Fruit fly (Drosophila melanogaster) whole organism, embryonic: ENCODE measurements around the gene Nse1.
A peak's percentile ranks its signal among the peaks of the same experiment; 100 is the strongest.

Experiments used
- B-H1 ChIP-seq: fragments of 200-800 bp; sonication (Bioruptor generic); IDR thresholded peaks from 3 replicates; pipeline ENCODE4 v1.3.6; 2022; ENCODE audit warnings: missing biosample characterization, missing genetic modification characterization
- B-H2 ChIP-seq: fragments of 200-800 bp; sonication (Bioruptor generic); optimal IDR thresholded peaks from 2 replicates; lab custom pipeline; 2018; ENCODE audit warnings: missing biosample characterization, mild to moderate bottlenecking, missing genetic modification characterization
- Bgb ChIP-seq: fragments of 200-800 bp; sonication (Bioruptor generic); IDR thresholded peaks from 2 replicates; pipeline ENCODE4 v1.3.6; 2022; ENCODE audit warnings: missing biosample characterization, missing genetic modification characterization; ENCODE audit not compliant: partially characterized antibody
- CG10462 ChIP-seq: fragments of 200-800 bp; sonication (Bioruptor generic); optimal IDR thresholded peaks from 2 replicates; lab custom pipeline; 2016; ENCODE audit warnings: missing biosample characterization, missing genetic modification characterization
- CG11560 ChIP-seq: fragments of 200-800 bp; sonication (Bioruptor generic); IDR thresholded peaks from 3 replicates; pipeline ENCODE4 v1.3.6; 2022; ENCODE audit warnings: missing biosample characterization, missing genetic modification characterization
- CG12219 ChIP-seq: fragments of 200-800 bp; sonication (Bioruptor generic); optimal IDR thresholded peaks from 3 replicates; lab custom pipeline; 2018; ENCODE audit warnings: missing biosample characterization, mild to moderate bottlenecking, missing genetic modification characterization
- CG13123 ChIP-seq: fragments of 200-800 bp; sonication (Bioruptor generic); optimal IDR thresholded peaks from 2 replicates; lab custom pipeline; 2016; ENCODE audit warnings: missing biosample characterization, missing genetic modification characterization
- CG15514 ChIP-seq: fragments of 200-800 bp; sonication (Bioruptor generic); optimal IDR thresholded peaks from 3 replicates; lab custom pipeline; 2017; ENCODE audit warnings: missing biosample characterization, missing genetic modification characterization, mild to moderate bottlenecking, moderate library complexity, missing genetic modification reagents
- CG17186 ChIP-seq: fragments of 200-800 bp; sonication (Bioruptor generic); optimal IDR thresholded peaks from 3 replicates; lab custom pipeline; 2017; ENCODE audit warnings: missing biosample characterization, missing genetic modification reagents, missing genetic modification characterization
- CG18262 ChIP-seq: fragments of 200-800 bp; optimal IDR thresholded peaks from 3 replicates; lab custom pipeline; 2019; ENCODE audit warnings: missing biosample characterization, mild to moderate bottlenecking, missing genetic modification characterization, moderate library complexity
- CG3847 ChIP-seq: fragments of 200-800 bp; sonication (Bioruptor generic); IDR thresholded peaks from 2 replicates; pipeline ENCODE4 v1.3.6; 2022; ENCODE audit warnings: missing biosample characterization, missing genetic modification characterization
- CG4360 ChIP-seq: fragments of 200-800 bp; sonication (Bioruptor generic); IDR thresholded peaks from 2 replicates; pipeline ENCODE4 v1.3.6; 2022; ENCODE audit warnings: missing biosample characterization, missing genetic modification characterization
- CG5953 ChIP-seq: fragments of 200-800 bp; sonication (Bioruptor generic); IDR thresholded peaks from 2 replicates; pipeline ENCODE4 v1.3.6; 2022; ENCODE audit warnings: missing biosample characterization, missing genetic modification characterization
- CG7357 ChIP-seq: fragments of 200-800 bp; sonication (Bioruptor generic); IDR thresholded peaks from 3 replicates; pipeline ENCODE4 v1.3.6; 2022; ENCODE audit warnings: missing biosample characterization, missing genetic modification characterization
- CG8388 ChIP-seq: fragments of 200-800 bp; sonication (Bioruptor generic); optimal IDR thresholded peaks from 2 replicates; lab custom pipeline; 2019; ENCODE audit warnings: missing biosample characterization, mild to moderate bottlenecking, missing genetic modification characterization, moderate library complexity
- D19A ChIP-seq: fragments of 200-800 bp; optimal IDR thresholded peaks from 3 replicates; lab custom pipeline; 2019; ENCODE audit warnings: missing biosample characterization, mild to moderate bottlenecking, missing genetic modification characterization, moderate library complexity
- Deaf1 ChIP-seq: fragments of 200-800 bp; optimal IDR thresholded peaks from 3 replicates; lab custom pipeline; 2019; ENCODE audit warnings: missing biosample characterization, mild to moderate bottlenecking, missing genetic modification characterization, moderate library complexity
- Doc3 ChIP-seq: fragments of 200-800 bp; sonication (Bioruptor generic); IDR thresholded peaks from 3 replicates; pipeline ENCODE4 v1.3.6; 2022; ENCODE audit warnings: missing biosample characterization, missing genetic modification characterization; ENCODE audit not compliant: partially characterized antibody
- Dp ChIP-seq: fragments of 200-800 bp; sonication (Bioruptor generic); optimal IDR thresholded peaks from 2 replicates; lab custom pipeline; 2018; ENCODE audit warnings: missing biosample characterization, mild to moderate bottlenecking, missing genetic modification characterization, moderate library complexity
- Fer1 ChIP-seq: fragments of 200-800 bp; sonication (Bioruptor generic); optimal IDR thresholded peaks from 2 replicates; lab custom pipeline; 2017; ENCODE audit warnings: missing biosample characterization, mild to moderate bottlenecking, missing genetic modification characterization
- Gsc ChIP-seq: fragments of 200-800 bp; sonication (Bioruptor generic); IDR thresholded peaks from 2 replicates; pipeline ENCODE4 v1.3.6; 2022; ENCODE audit warnings: missing biosample characterization, missing genetic modification characterization
- Hey ChIP-seq: fragments of 200-800 bp; sonication (Bioruptor generic); optimal IDR thresholded peaks from 3 replicates; lab custom pipeline; 2018; ENCODE audit warnings: missing biosample characterization, mild to moderate bottlenecking, missing genetic modification characterization
- Hr3 ChIP-seq: fragments of 200-800 bp; sonication (Bioruptor generic); optimal IDR thresholded peaks from 3 replicates; lab custom pipeline; 2016; ENCODE audit warnings: missing biosample characterization, missing genetic modification characterization
- Jarid2 ChIP-seq: fragments of 200-800 bp; sonication (Bioruptor generic); optimal IDR thresholded peaks from 3 replicates; lab custom pipeline; 2017; ENCODE audit warnings: mild to moderate bottlenecking, missing biosample characterization, missing genetic modification reagents, missing genetic modification characterization
- Kr ChIP-seq: fragments of 200-800 bp; sonication (Bioruptor generic); optimal IDR thresholded peaks from 2 replicates; lab custom pipeline; 2017; ENCODE audit warnings: missing biosample characterization, mild to moderate bottlenecking, missing genetic modification characterization
- Lim3 ChIP-seq: fragments of 200-800 bp; sonication (Bioruptor generic); IDR thresholded peaks from 2 replicates; pipeline ENCODE4 v1.3.6; 2022; ENCODE audit warnings: missing biosample characterization, missing genetic modification characterization
- MBD-R2 ChIP-seq: fragments of 200-800 bp; sonication (Bioruptor generic); IDR thresholded peaks from 2 replicates; pipeline ENCODE4 v1.3.6; 2022; ENCODE audit warnings: missing biosample characterization, missing genetic modification characterization
- MTF-1 ChIP-seq: fragments of 200-800 bp; sonication (Bioruptor generic); optimal IDR thresholded peaks from 2 replicates; lab custom pipeline; 2018; ENCODE audit warnings: missing biosample characterization, mild to moderate bottlenecking, missing genetic modification characterization, borderline replicate concordance
- Mes4 ChIP-seq: fragments of 200-800 bp; sonication (Bioruptor generic); optimal IDR thresholded peaks from 2 replicates; lab custom pipeline; 2016; ENCODE audit warnings: missing biosample characterization, missing genetic modification characterization
- NC2β ChIP-seq: fragments of 200-800 bp; sonication (Bioruptor generic); optimal IDR thresholded peaks from 2 replicates; lab custom pipeline; 2016; ENCODE audit warnings: missing biosample characterization, missing genetic modification characterization
- NK7.1 ChIP-seq: fragments of 200-800 bp; sonication (Bioruptor generic); optimal IDR thresholded peaks from 3 replicates; lab custom pipeline; 2016; ENCODE audit warnings: missing biosample characterization, missing genetic modification characterization
- Xbp1 ChIP-seq: fragments of 200-800 bp; sonication (Bioruptor generic); optimal IDR thresholded peaks from 3 replicates; lab custom pipeline; 2016; ENCODE audit warnings: missing biosample characterization, mild to moderate bottlenecking, missing genetic modification characterization
- YL-1 ChIP-seq: fragments of 200-800 bp; sonication (Bioruptor generic); optimal IDR thresholded peaks from 3 replicates; lab custom pipeline; 2017; ENCODE audit warnings: missing biosample characterization, mild to moderate bottlenecking, missing genetic modification characterization
- bsh ChIP-seq, 2 experiments: fragments of 200-800 bp; sonication (Bioruptor generic); optimal IDR thresholded peaks; 2 replicates each; lab custom pipeline; 2017 to 2018; ENCODE audit warnings: mild to moderate bottlenecking in 2 of 2, missing biosample characterization in 2 of 2, missing genetic modification characterization in 2 of 2, moderate library complexity in 1 of 2
- cg ChIP-seq: fragments of 200-800 bp; sonication (Bioruptor generic); optimal IDR thresholded peaks from 3 replicates; lab custom pipeline; 2019; ENCODE audit warnings: missing biosample characterization, mild to moderate bottlenecking, missing genetic modification characterization, moderate library complexity
- crp ChIP-seq, 2 experiments: fragments of 200-800 bp; sonication (Bioruptor generic); optimal IDR thresholded peaks; 2 replicates in 1 of 2; 3 replicates in 1 of 2; lab custom pipeline; 2017; ENCODE audit warnings: missing biosample characterization in 2 of 2, missing genetic modification characterization in 2 of 2, mild to moderate bottlenecking in 1 of 2, moderate library complexity in 1 of 2
- ftz-f1 ChIP-seq: fragments of 200-800 bp; sonication (Bioruptor generic); optimal IDR thresholded peaks from 2 replicates; lab custom pipeline; 2016; ENCODE audit warnings: missing biosample characterization, missing genetic modification characterization
- ind ChIP-seq: fragments of 200-800 bp; sonication (Bioruptor generic); optimal IDR thresholded peaks from 3 replicates; lab custom pipeline; 2016; ENCODE audit warnings: missing biosample characterization, missing genetic modification characterization
- lmd ChIP-seq: fragments of 200-800 bp; sonication (Bioruptor generic); IDR thresholded peaks from 2 replicates; pipeline ENCODE4 v1.3.6; 2022; ENCODE audit warnings: missing biosample characterization, missing genetic modification characterization
- lola ChIP-seq, 3 experiments: fragments of >200 bp in 2 of 3; fragments of 200-800 bp in 1 of 3; sonication (Bioruptor generic) in 1 of 3; optimal IDR thresholded peaks; 2 replicates each; lab custom pipeline; 2017 to 2019; ENCODE audit warnings: missing biosample characterization in 3 of 3, missing genetic modification characterization in 3 of 3, mild to moderate bottlenecking in 1 of 3, moderate library complexity in 1 of 3
- maf-S ChIP-seq: fragments of 200-800 bp; sonication (Bioruptor generic); optimal IDR thresholded peaks from 2 replicates; lab custom pipeline; 2016; ENCODE audit warnings: missing biosample characterization, missing genetic modification characterization
- nerfin-2 ChIP-seq: fragments of 200-800 bp; sonication (Bioruptor generic); IDR thresholded peaks from 2 replicates; pipeline ENCODE4 v1.3.6; 2022; ENCODE audit warnings: missing biosample characterization, missing genetic modification characterization; ENCODE audit not compliant: partially characterized antibody
- org-1 ChIP-seq: fragments of 200-800 bp; sonication (Bioruptor generic); optimal IDR thresholded peaks from 2 replicates; lab custom pipeline; 2017; ENCODE audit warnings: missing biosample characterization, missing genetic modification characterization
- pzg ChIP-seq: fragments of 200-800 bp; sonication (Bioruptor generic); optimal IDR thresholded peaks from 3 replicates; lab custom pipeline; 2018; ENCODE audit warnings: missing biosample characterization, mild to moderate bottlenecking, missing genetic modification characterization, moderate library complexity
- row ChIP-seq: fragments of 200-800 bp; sonication (Bioruptor generic); IDR thresholded peaks from 3 replicates; pipeline ENCODE4 v1.3.6; 2022; ENCODE audit warnings: missing biosample characterization, missing genetic modification characterization
- sc ChIP-seq, 3 experiments: fragments of >200 bp in 2 of 3; fragments of 200-800 bp in 1 of 3; sonication (Bioruptor generic) in 1 of 3; optimal IDR thresholded peaks; 2 replicates in 2 of 3; 3 replicates in 1 of 3; lab custom pipeline; 2017; ENCODE audit warnings: mild to moderate bottlenecking in 1 of 3, missing biosample characterization in 1 of 3, missing genetic modification characterization in 1 of 3, missing genetic modification reagents in 1 of 3
- ssp ChIP-seq: fragments of 200-800 bp; sonication (Bioruptor generic); IDR thresholded peaks from 2 replicates; pipeline ENCODE4 v1.3.6; 2022; ENCODE audit warnings: missing biosample characterization, missing genetic modification characterization
- tll ChIP-seq, 2 experiments: fragments of 200-800 bp in 1 of 2; fragments of >200 bp in 1 of 2; sonication (Bioruptor generic) in 1 of 2; optimal IDR thresholded peaks; 2 replicates each; lab custom pipeline; 2017 to 2019; ENCODE audit warnings: missing biosample characterization in 2 of 2, missing genetic modification characterization in 2 of 2, mild to moderate bottlenecking in 1 of 2, moderate library complexity in 1 of 2
- unpg ChIP-seq: fragments of 200-800 bp; sonication (Bioruptor generic); optimal IDR thresholded peaks from 3 replicates; lab custom pipeline; 2018; ENCODE audit warnings: missing biosample characterization, mild to moderate bottlenecking, missing genetic modification characterization, moderate library complexity
- yki ChIP-seq: fragments of >200 bp; optimal IDR thresholded peaks from 3 replicates; lab custom pipeline; 2018

Nse1 gene

dm6 chr2L:6677453-6677852, at the start of gene Nse1 (continued):
- no peak for TF ChIP-seq ftz-f1 (GFP tag; lab: Kevin White, UChicago)
- no peak for TF ChIP-seq NC2β (GFP tag; lab: Kevin White, UChicago)
- no peak for TF ChIP-seq lola (GFP tag; optimal IDR thresholded peaks at IDR 0.05; lab: Kevin White, UChicago)
- TF ChIP-seq Bgb (GFP tag; lab: Robert Waterston, UW): peak; percentile 83
- no peak for TF ChIP-seq CG11560 (tag; lab: Robert Waterston, UW)
- TF ChIP-seq nerfin-2 (GFP tag; lab: Robert Waterston, UW): 0 out of 2 replicates have a peak, but pooled peaks have one; percentile 36
- peak; percentile 59 for TF ChIP-seq row (GFP tag; lab: Robert Waterston, UW)
- no peak for TF ChIP-seq CG12219
- no peak for TF ChIP-seq Hr3
- no peak for TF ChIP-seq Kr (GFP tag; lab: Kevin White, UChicago)
- TF ChIP-seq CG7357 (GFP tag; lab: Robert Waterston, UW): no peak
- no peak for TF ChIP-seq Gsc (GFP tag; lab: Robert Waterston, UW)
- no peak for TF ChIP-seq D19A
- no peak for TF ChIP-seq tll (GFP tag; optimal IDR thresholded peaks at IDR 0.05; lab: Kevin White, UChicago)
- peak; percentile 82 for TF ChIP-seq pzg
- no peak for TF ChIP-seq B-H2 (GFP tag; lab: Kevin White, UChicago)
- peak; percentile 61 for TF ChIP-seq Doc3 (GFP tag; lab: Robert Waterston, UW)
- no peak for TF ChIP-seq CG4360 (GFP tag; lab: Robert Waterston, UW)
- TF ChIP-seq cg (GFP tag; lab: Kevin White, UChicago): no peak
- TF ChIP-seq ssp (GFP tag; lab: Robert Waterston, UW): no peak
- no peak for TF ChIP-seq org-1 (GFP tag; lab: Kevin White, UChicago)
- no peak for TF ChIP-seq CG10462
- TF ChIP-seq CG13123 (GFP tag; lab: Kevin White, UChicago): no peak
- no peak for TF ChIP-seq B-H1 (GFP tag; lab: Robert Waterston, UW)
- TF ChIP-seq Xbp1 (GFP tag; lab: Kevin White, UChicago): no peak
- no peak for TF ChIP-seq sc (optimal IDR thresholded peaks at IDR 0.05; lab: Kevin White, UChicago)
- no peak for TF ChIP-seq sc (GFP tag; optimal IDR thresholded peaks at IDR 0.05; lab: Kevin White, UChicago)
- TF ChIP-seq CG3847 (GFP tag; lab: Robert Waterston, UW): peak; percentile 92
- no peak for TF ChIP-seq CG18262 (tag; lab: Kevin White, UChicago)
- TF ChIP-seq yki (lab: Kevin White, UChicago): no peak
- no peak for TF ChIP-seq bsh (GFP tag; optimal IDR thresholded peaks at IDR 0.05; lab: Kevin White, UChicago)
- no peak for TF ChIP-seq Jarid2
- TF ChIP-seq Mes4 (GFP tag; lab: Kevin White, UChicago): no peak
- TF ChIP-seq MTF-1 (GFP tag; lab: Kevin White, UChicago): no peak
- TF ChIP-seq Fer1 (GFP tag; lab: Kevin White, UChicago): no peak
- no peak for TF ChIP-seq maf-S (GFP tag; lab: Kevin White, UChicago)
- TF ChIP-seq crp (GFP tag; optimal IDR thresholded peaks at IDR 0.05; lab: Kevin White, UChicago): peak in 1 of 2 experiments; percentile 1
- TF ChIP-seq Dp (GFP tag; lab: Kevin White, UChicago): peak; percentile 94
- no peak for TF ChIP-seq Lim3 (GFP tag; lab: Robert Waterston, UW)
- no peak for TF ChIP-seq Deaf1 (tag; lab: Kevin White, UChicago)
- TF ChIP-seq lmd (GFP tag; lab: Robert Waterston, UW): no peak
- no peak for TF ChIP-seq ind (GFP tag; lab: Kevin White, UChicago)
- peak; percentile 37 for TF ChIP-seq YL-1 (GFP tag; lab: Kevin White, UChicago)
- no peak for TF ChIP-seq NK7.1 (GFP tag; lab: Kevin White, UChicago)
- TF ChIP-seq MBD-R2 (GFP tag; lab: Robert Waterston, UW): peak; percentile 79
- no peak for TF ChIP-seq CG8388
- TF ChIP-seq CG15514 (GFP tag; lab: Kevin White, UChicago): peak; percentile 42
- TF ChIP-seq unpg (GFP tag; lab: Kevin White, UChicago): no peak
- no peak for TF ChIP-seq CG5953 (GFP tag; lab: Robert Waterston, UW)
- no peak for TF ChIP-seq Hey (tag; lab: Kevin White, UChicago)
- TF ChIP-seq CG17186 (GFP tag; lab: Kevin White, UChicago): peak; percentile 48
